Fruit fly (Drosophila melanogaster): ENCODE results near the gene Es2.

Es2 gene

dm6 chrX:8492849-8493248, 31.6 kb downstream of the Es2 start (continued):
- TF ChIP-seq fd3F (GFP tag; optimal IDR thresholded peaks at IDR 0.05) (peak; percentile 47), E2f2 (GFP tag; IDR thresholded peaks at IDR 0.05) (peak; percentile 64), sens (GFP tag) (peak; percentile 94), Hr39 (optimal IDR thresholded peaks at IDR 0.05) (no peak), CG4820 (GFP tag; optimal IDR thresholded peaks at IDR 0.05) (peak; percentile 65), CG10543 (GFP tag; optimal IDR thresholded peaks at IDR 0.05) (no peak), CG18011 (GFP tag; optimal IDR thresholded peaks at IDR 0.05) (peak; percentile 13), CG9609 (GFP tag; optimal IDR thresholded peaks at IDR 0.05) (no peak), Doc2 (GFP tag; IDR thresholded peaks at IDR 0.05) (0 out of 2 replicates have a peak, but pooled peaks have one; percentile 22), inv (GFP tag; IDR thresholded peaks at IDR 0.05; ENCODE audit: partially characterized antibody) (no peak), CG17568 (GFP tag; optimal IDR thresholded peaks at IDR 0.05) (peak; percentile 39), fu2 (GFP tag; optimal IDR thresholded peaks at IDR 0.05) (no peak), zen (tag; optimal IDR thresholded peaks at IDR 0.05) (peak; percentile 45), tap (tag; optimal IDR thresholded peaks at IDR 0.05) (peak; percentile 86), Fer1 (GFP tag; optimal IDR thresholded peaks at IDR 0.05) (peak; percentile 62), CG13624 (GFP tag; optimal IDR thresholded peaks at IDR 0.05) (no peak), CG8290 (GFP tag; optimal IDR thresholded peaks at IDR 0.05) (peak; percentile 4), CG8290 (tag; optimal IDR thresholded peaks at IDR 0.05) (peak in 1 of 2 experiments; percentile 51), sens-2 (GFP tag; IDR thresholded peaks at IDR 0.05) (peak; percentile 81), CG9817 (tag; optimal IDR thresholded peaks at IDR 0.05) (peak; percentile 72), Jarid2 (GFP tag; optimal IDR thresholded peaks at IDR 0.05) (peak; percentile 47), hb (GFP tag; IDR thresholded peaks at IDR 0.05; ENCODE audit: partially characterized antibody) (no peak), Mad (GFP tag; optimal IDR thresholded peaks at IDR 0.05) (no peak), CG5180 (GFP tag; optimal IDR thresholded peaks at IDR 0.05) (peak; percentile 76), usp (GFP tag; optimal IDR thresholded peaks at IDR 0.05) (no peak), slou (GFP tag; optimal IDR thresholded peaks at IDR 0.05) (peak; percentile 39), CG10979 (tag; optimal IDR thresholded peaks at IDR 0.05) (peak; percentile 80), CG6272 (GFP tag; IDR thresholded peaks at IDR 0.05) (peak; percentile 66), CG6689 (GFP tag; IDR thresholded peaks at IDR 0.05) (peak; percentile 89), Adf1 (GFP tag; IDR thresholded peaks at IDR 0.05) (no peak), CG11085 (GFP tag; IDR thresholded peaks at IDR 0.05) (0 out of 2 replicates have a peak, but pooled peaks have one; percentile 46), Sry-δ (GFP tag; optimal IDR thresholded peaks at IDR 0.05) (no peak), dan (GFP tag; IDR thresholded peaks at IDR 0.05) (no peak), Fer3 (tag; optimal IDR thresholded peaks at IDR 0.05) (peak; percentile 70), CG13894 (tag; optimal IDR thresholded peaks at IDR 0.05) (no peak), CG30403 (GFP tag; optimal IDR thresholded peaks at IDR 0.05) (peak; percentile 68), dmrt11E (tag; optimal IDR thresholded peaks at IDR 0.05) (peak; percentile 39), tx (GFP tag; optimal IDR thresholded peaks at IDR 0.05) (no peak), pum (GFP tag; optimal IDR thresholded peaks at IDR 0.05) (peak; percentile 15), CG6765 (GFP tag; optimal IDR thresholded peaks at IDR 0.05) (no peak), CG13123 (GFP tag; optimal IDR thresholded peaks at IDR 0.05) (peak; percentile 41), Dip3 (GFP tag; optimal IDR thresholded peaks at IDR 0.05) (no peak), ato (GFP tag; IDR thresholded peaks at IDR 0.05; ENCODE audit: partially characterized antibody) (no peak), NFAT (GFP tag; IDR thresholded peaks at IDR 0.05) (peak; percentile 45; the same call in 1 of the 2 replicates), Mes4 (GFP tag; optimal IDR thresholded peaks at IDR 0.05) (peak; percentile 30), CG9437 (GFP tag; optimal IDR thresholded peaks at IDR 0.05) (peak; percentile 54), tin (GFP tag; optimal IDR thresholded peaks at IDR 0.05) (peak; percentile 79), gro (GFP tag; optimal IDR thresholded peaks at IDR 0.05) (no peak), Rx (GFP tag; IDR thresholded peaks at IDR 0.05) (peak; percentile 76), Blimp-1 (GFP tag; optimal IDR thresholded peaks at IDR 0.05) (peak; percentile 79), CG1792 (GFP tag; optimal IDR thresholded peaks at IDR 0.05) (no peak), ERR (GFP tag; optimal IDR thresholded peaks at IDR 0.05) (no peak)
